Fruit fly (Drosophila melanogaster): ENCODE measurements around the gene vrs.

The vrs gene

dm6 chr3R:12442601-12443533, 4.6 kb upstream of the vrs start (continued):
- no peak for TF ChIP-seq CG6272 (GFP tag; IDR thresholded peaks at IDR 0.05)
- TF ChIP-seq row (GFP tag; IDR thresholded peaks at IDR 0.05), result peak; percentile 75
- TF ChIP-seq tx (GFP tag; optimal IDR thresholded peaks at IDR 0.05), result no peak
- TF ChIP-seq CG7987 (GFP tag; optimal IDR thresholded peaks at IDR 0.05), result peak; percentile 99
- peak; percentile 39 for TF ChIP-seq ind (GFP tag; optimal IDR thresholded peaks at IDR 0.05)
- TF ChIP-seq ATbp (GFP tag; optimal IDR thresholded peaks at IDR 0.05), result no peak
- TF ChIP-seq Hr51 (GFP tag; optimal IDR thresholded peaks at IDR 0.05), result peak in 1 of 2 experiments; percentile 63
- no peak for TF ChIP-seq Hr39 (optimal IDR thresholded peaks at IDR 0.05)

dm6 chr3R:12443769-12444168, 3.7 kb upstream of the vrs start:
- TF ChIP-seq HLH4C (GFP tag; IDR thresholded peaks at IDR 0.05; ENCODE audit: partially characterized antibody), result 0 out of 3 replicates have a peak, but pooled peaks have one; percentile 19
- TF ChIP-seq CG13894 (tag; optimal IDR thresholded peaks at IDR 0.05), result peak; percentile 30
- TF ChIP-seq Deaf1 (tag; optimal IDR thresholded peaks at IDR 0.05), result peak; percentile 60
- peak; percentile 20; the same call in 1 of the 2 replicates for TF ChIP-seq Bgb (GFP tag; IDR thresholded peaks at IDR 0.05; ENCODE audit: partially characterized antibody)
- TF ChIP-seq unc-4 (GFP tag; IDR thresholded peaks at IDR 0.05; ENCODE audit: partially characterized antibody), result peak; percentile 18; the same call in 1 of the 2 replicates
- 0 out of 2 replicates have a peak, but pooled peaks have one; percentile 6 for TF ChIP-seq bbx (GFP tag; IDR thresholded peaks at IDR 0.05; ENCODE audit: partially characterized antibody)
- TF ChIP-seq CG14014 (GFP tag; IDR thresholded peaks at IDR 0.05), result no peak
- peak in 1 of 2 experiments; percentile 12 for TF ChIP-seq Hr78 (GFP tag; optimal IDR thresholded peaks at IDR 0.05)
- no peak for TF ChIP-seq CG9817 (tag; optimal IDR thresholded peaks at IDR 0.05)
- TF ChIP-seq tna (GFP tag; IDR thresholded peaks at IDR 0.05; ENCODE audit: partially characterized antibody), result 0 out of 2 replicates have a peak, but pooled peaks have one; percentile 37
- TF ChIP-seq ftz-f1 (GFP tag; optimal IDR thresholded peaks at IDR 0.05), result peak; percentile 27
- TF ChIP-seq CG34422 (GFP tag; IDR thresholded peaks at IDR 0.05), result peak; percentile 19; the same call in 1 of the 3 replicates
- TF ChIP-seq sug (tag; optimal IDR thresholded peaks at IDR 0.05), result peak; percentile 20
- TF ChIP-seq grn (GFP tag; optimal IDR thresholded peaks at IDR 0.05), result peak; percentile 55
- peak; percentile 8 for TF ChIP-seq corto (GFP tag; optimal IDR thresholded peaks at IDR 0.05)
- TF ChIP-seq sisA (GFP tag; IDR thresholded peaks at IDR 0.05), result no peak
- peak; percentile 49 for TF ChIP-seq B-H2 (GFP tag; optimal IDR thresholded peaks at IDR 0.05)
- no peak for TF ChIP-seq aop (GFP tag; IDR thresholded peaks at IDR 0.05)
- no peak for TF ChIP-seq Myb (GFP tag; optimal IDR thresholded peaks at IDR 0.05)
- TF ChIP-seq HLHmδ (GFP tag; optimal IDR thresholded peaks at IDR 0.05), result no peak
- TF ChIP-seq cg (GFP tag; optimal IDR thresholded peaks at IDR 0.05), result peak; percentile 68
- TF ChIP-seq exex (tag; optimal IDR thresholded peaks at IDR 0.05), result peak; percentile 95
- TF ChIP-seq CG13287 (GFP tag; IDR thresholded peaks at IDR 0.05; ENCODE audit: partially characterized antibody), result peak; percentile 14; the same call in 1 of the 2 replicates
- no peak for TF ChIP-seq CG8290 (GFP tag; optimal IDR thresholded peaks at IDR 0.05)
- peak in 1 of 2 experiments; percentile 28 for TF ChIP-seq CG8290 (tag; optimal IDR thresholded peaks at IDR 0.05)
- peak; percentile 60 for TF ChIP-seq mirr (GFP tag; optimal IDR thresholded peaks at IDR 0.05)
- peak; percentile 48 for TF ChIP-seq abd-A (tag; optimal IDR thresholded peaks at IDR 0.05)
- TF ChIP-seq sd (tag; optimal IDR thresholded peaks at IDR 0.05), result peak; percentile 4
- peak; percentile 89; the same call in 3 of the 4 replicates for TF ChIP-seq chinmo (GFP tag; IDR thresholded peaks at IDR 0.05; ENCODE audit: partially characterized antibody)
- peak; percentile 63 for TF ChIP-seq CG34376 (GFP tag; optimal IDR thresholded peaks at IDR 0.05)
- TF ChIP-seq GATAe (GFP tag; conservative IDR thresholded peaks at IDR 0.05), result 0 out of 2 replicates have a peak, but pooled peaks have one; percentile 29
- TF ChIP-seq Scr (GFP tag; IDR thresholded peaks at IDR 0.05; ENCODE audit: partially characterized antibody), result 0 out of 2 replicates have a peak, but pooled peaks have one; percentile 12
